Fruit fly (Drosophila melanogaster) whole organism, embryonic: ENCODE measurements around the gene HDAC4.
A peak's percentile ranks its signal among the peaks of the same experiment; 100 is the strongest.

ENCODE experiments used
- ATbp ChIP-seq: fragments of 200-800 bp; sonication (Bioruptor generic); optimal IDR thresholded peaks from 2 replicates; lab custom pipeline; 2017; ENCODE audit warnings: missing biosample characterization, mild to moderate bottlenecking, missing genetic modification characterization, missing genetic modification reagents
- Aef1 ChIP-seq: fragments of 200-800 bp; sonication (Bioruptor generic); IDR thresholded peaks from 3 replicates; pipeline ENCODE4 v1.3.6; 2022; ENCODE audit warnings: missing biosample characterization, missing genetic modification characterization
- CG1024 ChIP-seq: fragments of 200-800 bp; sonication (Bioruptor generic); IDR thresholded peaks from 2 replicates; pipeline ENCODE4 v1.3.6; 2022; ENCODE audit warnings: missing biosample characterization, missing genetic modification characterization
- CG12769 ChIP-seq: fragments of 200-800 bp; sonication (Bioruptor generic); optimal IDR thresholded peaks from 2 replicates; lab custom pipeline; 2019; ENCODE audit warnings: missing biosample characterization, mild to moderate bottlenecking, missing genetic modification characterization, moderate library complexity
- CG17802 ChIP-seq: fragments of 200-800 bp; sonication (Bioruptor generic); optimal IDR thresholded peaks from 2 replicates; lab custom pipeline; 2018; ENCODE audit warnings: missing biosample characterization, mild to moderate bottlenecking, missing genetic modification characterization, moderate library complexity
- CG18599 ChIP-seq: fragments of 200-800 bp; sonication (Bioruptor generic); optimal IDR thresholded peaks from 3 replicates; lab custom pipeline; 2017; ENCODE audit warnings: missing biosample characterization, missing genetic modification characterization, mild to moderate bottlenecking, moderate library complexity, missing genetic modification reagents
- CG32532 ChIP-seq: fragments of 200-800 bp; sonication (Bioruptor generic); IDR thresholded peaks from 2 replicates; pipeline ENCODE4 v1.3.6; 2022; ENCODE audit warnings: missing biosample characterization, missing genetic modification characterization
- CG32772 ChIP-seq: fragments of 200-800 bp; sonication (Bioruptor generic); IDR thresholded peaks from 2 replicates; pipeline ENCODE4 v1.3.6; 2022; ENCODE audit warnings: missing biosample characterization, missing genetic modification characterization
- CG3847 ChIP-seq: fragments of 200-800 bp; sonication (Bioruptor generic); IDR thresholded peaks from 2 replicates; pipeline ENCODE4 v1.3.6; 2022; ENCODE audit warnings: missing biosample characterization, missing genetic modification characterization
- CG4730 ChIP-seq: fragments of 200-800 bp; sonication (Bioruptor generic); IDR thresholded peaks from 2 replicates; pipeline ENCODE4 v1.3.6; 2022; ENCODE audit warnings: missing biosample characterization, missing genetic modification characterization
- CG9215 ChIP-seq: fragments of 200-800 bp; sonication (Bioruptor generic); IDR thresholded peaks from 2 replicates; pipeline ENCODE4 v1.3.6; 2022; ENCODE audit warnings: missing biosample characterization, missing genetic modification characterization
- CG9932 ChIP-seq: fragments of 200-800 bp; sonication (Bioruptor generic); IDR thresholded peaks from 2 replicates; pipeline ENCODE4 v1.3.6; 2022; ENCODE audit warnings: missing biosample characterization, missing genetic modification characterization
- CHES-1-like ChIP-seq: fragments of 200-800 bp; sonication (Bioruptor generic); optimal IDR thresholded peaks from 2 replicates; lab custom pipeline; 2016; ENCODE audit warnings: missing biosample characterization, missing genetic modification characterization
- CTCF ChIP-seq: fragments of 200-800 bp; sonication (Bioruptor generic); optimal IDR thresholded peaks from 2 replicates; lab custom pipeline; 2017; ENCODE audit warnings: missing biosample characterization, mild to moderate bottlenecking, missing genetic modification characterization, moderate library complexity
- Deaf1 ChIP-seq: fragments of 200-800 bp; optimal IDR thresholded peaks from 3 replicates; lab custom pipeline; 2019; ENCODE audit warnings: missing biosample characterization, mild to moderate bottlenecking, missing genetic modification characterization, moderate library complexity
- E2f1 ChIP-seq: fragments of 200-800 bp; sonication (Bioruptor generic); IDR thresholded peaks from 2 replicates; pipeline ENCODE4 v1.3.6; 2022; ENCODE audit warnings: missing biosample characterization, missing genetic modification characterization
- E2f2 ChIP-seq: fragments of 200-800 bp; sonication (Bioruptor generic); IDR thresholded peaks from 2 replicates; pipeline ENCODE4 v1.3.6; 2022; ENCODE audit warnings: missing biosample characterization, missing genetic modification characterization
- Ets65A ChIP-seq: fragments of 200-800 bp; sonication (Bioruptor generic); peaks from one replicate; lab custom pipeline; 2016; ENCODE audit warnings: missing biosample characterization, missing genetic modification characterization
- Hmr ChIP-seq: fragments of 200-800 bp; sonication (Bioruptor generic); optimal IDR thresholded peaks from 3 replicates; lab custom pipeline; 2017; ENCODE audit warnings: mild to moderate bottlenecking, missing biosample characterization, missing genetic modification reagents, missing genetic modification characterization
- Kr ChIP-seq: fragments of 200-800 bp; sonication (Bioruptor generic); optimal IDR thresholded peaks from 2 replicates; lab custom pipeline; 2017; ENCODE audit warnings: missing biosample characterization, mild to moderate bottlenecking, missing genetic modification characterization
- NFAT ChIP-seq: fragments of 200-800 bp; sonication (Bioruptor generic); IDR thresholded peaks from 2 replicates; pipeline ENCODE4 v1.3.6; 2022; ENCODE audit warnings: missing biosample characterization, missing genetic modification characterization
- Oli ChIP-seq: fragments of 200-800 bp; sonication (Bioruptor generic); optimal IDR thresholded peaks from 2 replicates; lab custom pipeline; 2018; ENCODE audit warnings: missing biosample characterization, mild to moderate bottlenecking, missing genetic modification characterization, moderate library complexity
- Xbp1 ChIP-seq: fragments of 200-800 bp; sonication (Bioruptor generic); optimal IDR thresholded peaks from 3 replicates; lab custom pipeline; 2016; ENCODE audit warnings: missing biosample characterization, mild to moderate bottlenecking, missing genetic modification characterization
- ase ChIP-seq: fragments of 200-800 bp; sonication (Bioruptor generic); IDR thresholded peaks from 3 replicates; pipeline ENCODE4 v1.3.6; 2022; ENCODE audit warnings: missing biosample characterization, missing genetic modification characterization
- bsh ChIP-seq, 2 experiments: fragments of 200-800 bp; sonication (Bioruptor generic); optimal IDR thresholded peaks; 2 replicates each; lab custom pipeline; 2017 to 2018; ENCODE audit warnings: mild to moderate bottlenecking in 2 of 2, missing biosample characterization in 2 of 2, missing genetic modification characterization in 2 of 2, moderate library complexity in 1 of 2
- cad ChIP-seq: fragments of >200 bp; optimal IDR thresholded peaks from 2 replicates; lab custom pipeline; 2017; ENCODE audit warnings: missing biosample characterization, missing genetic modification characterization
- chif ChIP-seq, 2 experiments: fragments of 200-800 bp; sonication (Bioruptor generic); optimal IDR thresholded peaks; 3 replicates each; lab custom pipeline; 2016; ENCODE audit warnings: missing biosample characterization in 2 of 2, missing genetic modification characterization in 2 of 2
- crol ChIP-seq: fragments of 200-800 bp; sonication (Bioruptor generic); IDR thresholded peaks from 2 replicates; pipeline ENCODE4 v1.3.6; 2022; ENCODE audit warnings: missing biosample characterization, missing genetic modification characterization
- disco-r ChIP-seq: fragments of 200-800 bp; sonication (Bioruptor generic); optimal IDR thresholded peaks from 2 replicates; lab custom pipeline; 2016; ENCODE audit warnings: missing biosample characterization, missing genetic modification characterization
- ems ChIP-seq: fragments of 200-800 bp; sonication (Bioruptor generic); optimal IDR thresholded peaks from 3 replicates; lab custom pipeline; 2016; ENCODE audit warnings: missing biosample characterization, missing genetic modification characterization
- eve ChIP-seq, 2 experiments: fragments of >200 bp; optimal IDR thresholded peaks; 2 replicates each; lab custom pipeline; 2017; ENCODE audit warnings: missing biosample characterization in 2 of 2, missing genetic modification characterization in 2 of 2
- fd96Cb ChIP-seq: fragments of 200-800 bp; sonication (Bioruptor generic); optimal IDR thresholded peaks from 2 replicates; lab custom pipeline; 2018; ENCODE audit warnings: missing biosample characterization, mild to moderate bottlenecking, missing genetic modification characterization, moderate library complexity
- gce ChIP-seq: fragments of 200-800 bp; sonication (Bioruptor generic); IDR thresholded peaks from 3 replicates; pipeline ENCODE4 v1.3.6; 2022; ENCODE audit warnings: missing biosample characterization, missing genetic modification characterization
- gro ChIP-seq: fragments of 200-800 bp; sonication (Bioruptor generic); optimal IDR thresholded peaks from 2 replicates; lab custom pipeline; 2016; ENCODE audit warnings: missing biosample characterization, missing genetic modification characterization
- ind ChIP-seq: fragments of 200-800 bp; sonication (Bioruptor generic); optimal IDR thresholded peaks from 3 replicates; lab custom pipeline; 2016; ENCODE audit warnings: missing biosample characterization, missing genetic modification characterization
- maf-S ChIP-seq: fragments of 200-800 bp; sonication (Bioruptor generic); optimal IDR thresholded peaks from 2 replicates; lab custom pipeline; 2016; ENCODE audit warnings: missing biosample characterization, missing genetic modification characterization
- pfk ChIP-seq: fragments of 200-800 bp; sonication (Bioruptor generic); optimal IDR thresholded peaks from 2 replicates; lab custom pipeline; 2018; ENCODE audit warnings: missing biosample characterization, mild to moderate bottlenecking, missing genetic modification characterization, moderate library complexity
- phol ChIP-seq: fragments of 200-800 bp; sonication (Bioruptor generic); optimal IDR thresholded peaks from 3 replicates; lab custom pipeline; 2018; ENCODE audit warnings: missing biosample characterization, mild to moderate bottlenecking, missing genetic modification characterization, moderate library complexity
- row ChIP-seq: fragments of 200-800 bp; sonication (Bioruptor generic); IDR thresholded peaks from 3 replicates; pipeline ENCODE4 v1.3.6; 2022; ENCODE audit warnings: missing biosample characterization, missing genetic modification characterization
- sima ChIP-seq: fragments of 200-800 bp; sonication (Bioruptor generic); optimal IDR thresholded peaks from 2 replicates; lab custom pipeline; 2016; ENCODE audit warnings: missing biosample characterization, missing genetic modification characterization
- slou ChIP-seq: fragments of 200-800 bp; sonication (Bioruptor generic); optimal IDR thresholded peaks from 3 replicates; lab custom pipeline; 2016; ENCODE audit warnings: missing biosample characterization, missing genetic modification characterization
- stwl ChIP-seq: fragments of 200-800 bp; sonication (Bioruptor generic); optimal IDR thresholded peaks from 3 replicates; lab custom pipeline; 2018; ENCODE audit warnings: missing biosample characterization, mild to moderate bottlenecking, missing genetic modification characterization, moderate library complexity
- tap ChIP-seq: fragments of 200-800 bp; optimal IDR thresholded peaks from 3 replicates; lab custom pipeline; 2019; ENCODE audit warnings: missing biosample characterization, mild to moderate bottlenecking, missing genetic modification characterization, moderate library complexity

The HDAC4 gene

DNA sequence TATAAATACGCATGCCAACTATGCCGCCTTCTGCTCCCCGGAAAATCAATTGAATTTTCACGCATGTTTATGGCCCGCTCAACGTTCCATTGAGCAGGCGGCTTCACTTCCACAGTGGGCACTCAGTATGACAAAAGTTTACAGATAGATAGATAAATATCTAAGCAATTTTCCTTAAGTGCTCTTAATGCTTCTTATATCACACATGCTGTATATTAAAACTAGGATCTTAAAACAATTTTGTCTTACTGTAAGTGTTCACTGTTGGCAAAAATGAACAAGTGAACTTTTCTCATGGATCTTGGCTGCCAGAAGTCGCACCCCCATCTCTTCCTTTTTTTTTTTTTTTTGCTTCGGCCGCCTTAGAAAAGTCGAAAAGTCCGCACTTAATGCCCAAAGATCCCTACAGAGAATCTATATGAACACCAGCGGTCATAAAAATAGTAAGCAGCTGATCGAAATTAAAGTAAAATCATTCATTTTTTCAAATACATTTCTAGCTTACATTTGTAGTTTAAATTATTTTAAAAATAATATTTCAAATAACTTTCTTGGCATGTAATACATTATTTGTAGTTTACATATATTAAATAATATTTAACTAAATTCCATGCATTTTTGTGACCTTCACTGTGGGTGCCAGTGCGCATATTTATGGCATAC, 32.2 kb downstream of the HDAC4 start (continued):
- TF ChIP-seq Ets65A (GFP tag; lab: Kevin White, UChicago): peak; percentile 93
- TF ChIP-seq Hmr (GFP tag; lab: Kevin White, UChicago): peak; percentile 27
- TF ChIP-seq sima (GFP tag; lab: Kevin White, UChicago): no peak
- peak; percentile 40 for TF ChIP-seq ind (GFP tag; lab: Kevin White, UChicago)
- 0 out of 2 replicates have a peak, but pooled peaks have one; percentile 22 for TF ChIP-seq CG32772
- TF ChIP-seq ATbp (GFP tag; lab: Kevin White, UChicago): peak; percentile 31
- peak; percentile 36; the same call in 1 of the 2 replicates for TF ChIP-seq CG3847
- no peak for TF ChIP-seq stwl (tag; lab: Kevin White, UChicago)
- TF ChIP-seq CG4730: peak; percentile 21; the same call in 1 of the 2 replicates
- TF ChIP-seq eve (GFP tag; optimal IDR thresholded peaks at IDR 0.05; lab: Kevin White, UChicago): peak in 1 of 2 experiments; percentile 21
- no peak for TF ChIP-seq pfk (GFP tag; lab: Kevin White, UChicago)
- 0 out of 2 replicates have a peak, but pooled peaks have one; percentile 41 for TF ChIP-seq E2f2
- peak; percentile 35 for TF ChIP-seq phol (tag; lab: Kevin White, UChicago)
- no peak for TF ChIP-seq NFAT (GFP tag; lab: Robert Waterston, UW)
- TF ChIP-seq cad (GFP tag; lab: Kevin White, UChicago): no peak
- TF ChIP-seq chif (GFP tag; optimal IDR thresholded peaks at IDR 0.05; lab: Kevin White, UChicago): peak in 1 of 2 experiments; percentile 45
- TF ChIP-seq gro: peak; percentile 23
- peak; percentile 61 for TF ChIP-seq CG32532 (GFP tag; lab: Robert Waterston, UW)
- no peak for TF ChIP-seq Deaf1 (tag; lab: Kevin White, UChicago)
- peak; percentile 40 for TF ChIP-seq CHES-1-like (GFP tag; lab: Kevin White, UChicago)
- TF ChIP-seq row: peak; percentile 71
- peak in 1 of 2 experiments; percentile 31 for TF ChIP-seq bsh (GFP tag; optimal IDR thresholded peaks at IDR 0.05; lab: Kevin White, UChicago)
- TF ChIP-seq CG1024: peak; percentile 36; the same call in 1 of the 2 replicates
- no peak for TF ChIP-seq CTCF
- peak; percentile 66 for TF ChIP-seq CG12769 (tag; lab: Kevin White, UChicago)
- TF ChIP-seq maf-S (GFP tag; lab: Kevin White, UChicago): no peak
- peak; percentile 39; the same call in 1 of the 2 replicates for TF ChIP-seq CG9932
- peak; percentile 35; the same call in 1 of the 2 replicates for TF ChIP-seq CG9215 (GFP tag; lab: Robert Waterston, UW)
- TF ChIP-seq slou (GFP tag; lab: Kevin White, UChicago): no peak
- no peak for TF ChIP-seq gce (GFP tag; lab: Robert Waterston, UW)
- peak; percentile 4 for TF ChIP-seq CG18599
- TF ChIP-seq ems (GFP tag; lab: Kevin White, UChicago): peak; percentile 46
- TF ChIP-seq Kr (GFP tag; lab: Kevin White, UChicago): no peak
- TF ChIP-seq crol (GFP tag; lab: Robert Waterston, UW): no peak
- no peak for TF ChIP-seq disco-r (GFP tag; lab: Kevin White, UChicago)
- peak; percentile 51 for TF ChIP-seq Aef1
- TF ChIP-seq E2f1: peak; percentile 56
- peak; percentile 44 for TF ChIP-seq Oli (tag; lab: Kevin White, UChicago)
- peak; percentile 30 for TF ChIP-seq Xbp1
- no peak for TF ChIP-seq CG17802 (tag; lab: Kevin White, UChicago)
- peak; percentile 25 for TF ChIP-seq tap (tag; lab: Kevin White, UChicago)
- 0 out of 3 replicates have a peak, but pooled peaks have one; percentile 29 for TF ChIP-seq ase (GFP tag; lab: Robert Waterston, UW)
- TF ChIP-seq fd96Cb (tag; lab: Kevin White, UChicago): peak; percentile 35
